Fruit fly (Drosophila melanogaster) whole organism, wandering third instar larva: ENCODE results near the gene Miox.

Experiments
- Abd-B ChIP-seq: fragments of >200 bp; optimal IDR thresholded peaks from 2 replicates; lab custom pipeline; 2017; ENCODE audit warnings: missing biosample characterization, missing genetic modification characterization
- CG32264 ChIP-seq: fragments of 200-800 bp; sonication (Bioruptor generic); optimal IDR thresholded peaks from 2 replicates; lab custom pipeline; 2016; ENCODE audit warnings: missing biosample characterization, missing genetic modification characterization
- CG9705 ChIP-seq: fragments of 200-800 bp; sonication (Bioruptor generic); optimal IDR thresholded peaks from 2 replicates; lab custom pipeline; 2018; ENCODE audit warnings: missing biosample characterization, mild to moderate bottlenecking, missing genetic modification characterization
- CrebA ChIP-seq: fragments of 200-800 bp; sonication (Bioruptor generic); optimal IDR thresholded peaks from 2 replicates; lab custom pipeline; 2016; ENCODE audit warnings: missing biosample characterization, mild to moderate bottlenecking, missing genetic modification characterization, borderline replicate concordance
- Dfd ChIP-seq: fragments of >200 bp; optimal IDR thresholded peaks from 2 replicates; lab custom pipeline; 2017; ENCODE audit warnings: missing biosample characterization, missing genetic modification characterization
- Dif ChIP-seq: fragments of 200-275, 200-300 bp; sonication (Bioruptor generic); optimal IDR thresholded peaks from 2 replicates; lab custom pipeline; 2018; ENCODE audit warnings: missing biosample characterization, missing genetic modification characterization; ENCODE audit not compliant: partially characterized antibody
- GATAd ChIP-seq: sonication (Bioruptor generic); optimal IDR thresholded peaks from 2 replicates; lab custom pipeline; 2016; ENCODE audit warnings: missing biosample characterization, missing genetic modification characterization
- HLH106 ChIP-seq: fragments of 200-800 bp; optimal IDR thresholded peaks from 3 replicates; lab custom pipeline; 2019; ENCODE audit warnings: missing biosample characterization, mild to moderate bottlenecking, missing genetic modification characterization, moderate library complexity
- Hnf4 ChIP-seq: fragments of 200-800 bp; sonication (Bioruptor generic); optimal IDR thresholded peaks from 2 replicates; lab custom pipeline; 2016; ENCODE audit warnings: missing biosample characterization, mild to moderate bottlenecking, missing genetic modification characterization
- Hr78 ChIP-seq: fragments of >200 bp; optimal IDR thresholded peaks from 2 replicates; lab custom pipeline; 2017; ENCODE audit warnings: missing biosample characterization, missing genetic modification characterization
- Hr83 ChIP-seq: fragments of 200-300 bp; sonication (Bioruptor generic); optimal IDR thresholded peaks from 2 replicates; lab custom pipeline; 2016; ENCODE audit warnings: missing biosample characterization, mild to moderate bottlenecking, missing genetic modification characterization, moderate library complexity; ENCODE audit not compliant: poor library complexity, severe bottlenecking
- Jra ChIP-seq: sonication (Bioruptor generic); optimal IDR thresholded peaks from 2 replicates; lab custom pipeline; 2016; ENCODE audit warnings: missing biosample characterization, missing genetic modification characterization
- Mio ChIP-seq: sonication (Bioruptor generic); optimal IDR thresholded peaks from 2 replicates; lab custom pipeline; 2016; ENCODE audit warnings: missing biosample characterization, missing genetic modification characterization
- Myc ChIP-seq: fragments of >200 bp; optimal IDR thresholded peaks from 2 replicates; lab custom pipeline; 2017
- N ChIP-seq: fragments of >200 bp; optimal IDR thresholded peaks from 2 replicates; lab custom pipeline; 2018; ENCODE audit warnings: missing biosample characterization, missing external identifiers, missing genetic modification characterization
- OdsH ChIP-seq: fragments of 200-800 bp; sonication (Bioruptor generic); optimal IDR thresholded peaks from 2 replicates; lab custom pipeline; 2016; ENCODE audit warnings: missing biosample characterization, mild to moderate bottlenecking, missing genetic modification characterization
- Rel ChIP-seq, 2 experiments: fragments of 200-800 bp; sonication (Bioruptor generic) in 1 of 2; optimal IDR thresholded peaks; 2 replicates in 1 of 2; 3 replicates in 1 of 2; lab custom pipeline; 2016 to 2019; ENCODE audit warnings: mild to moderate bottlenecking in 2 of 2, missing biosample characterization in 2 of 2, missing genetic modification characterization in 2 of 2, moderate library complexity in 1 of 2
- Sp1 ChIP-seq: fragments of 200-800 bp; sonication (Bioruptor generic); optimal IDR thresholded peaks from 3 replicates; lab custom pipeline; 2019; ENCODE audit warnings: missing biosample characterization, mild to moderate bottlenecking, missing genetic modification characterization, moderate library complexity
- Vsx2 ChIP-seq: fragments of 200-300, 225-300 bp; sonication (Bioruptor generic); optimal IDR thresholded peaks from 2 replicates; lab custom pipeline; 2018; ENCODE audit warnings: missing biosample characterization, missing genetic modification characterization; ENCODE audit not compliant: partially characterized antibody
- br ChIP-seq: fragments of 200-800 bp; sonication (Bioruptor generic); optimal IDR thresholded peaks from 2 replicates; lab custom pipeline; 2016; ENCODE audit warnings: missing biosample characterization, missing genetic modification characterization
- brk ChIP-seq: fragments of 200-800 bp; sonication (Bioruptor generic); optimal IDR thresholded peaks from 2 replicates; lab custom pipeline; 2016; ENCODE audit warnings: missing biosample characterization, mild to moderate bottlenecking, missing genetic modification characterization
- dl ChIP-seq, 2 experiments: fragments of 175-275, 200-275 bp in 1 of 2; fragments of 200-275 bp in 1 of 2; sonication (Bioruptor generic); optimal IDR thresholded peaks; lab custom pipeline; 2018; ENCODE audit warnings: mild to moderate bottlenecking in 2 of 2, missing biosample characterization in 2 of 2, missing genetic modification characterization in 2 of 2, moderate library complexity in 2 of 2; ENCODE audit not compliant: partially characterized antibody in 2 of 2, insufficient read depth in 1 of 2
- dmrt93B ChIP-seq: fragments of 200-800 bp; sonication (Bioruptor generic); optimal IDR thresholded peaks from 2 replicates; lab custom pipeline; 2018; ENCODE audit warnings: missing biosample characterization, mild to moderate bottlenecking, missing genetic modification characterization
- dsf ChIP-seq: sonication (Bioruptor generic); optimal IDR thresholded peaks from 2 replicates; lab custom pipeline; 2016; ENCODE audit warnings: missing biosample characterization, missing genetic modification characterization, borderline replicate concordance
- ey ChIP-seq: fragments of 200-800 bp; sonication (Bioruptor generic); optimal IDR thresholded peaks from 2 replicates; lab custom pipeline; 2016; ENCODE audit warnings: missing biosample characterization, missing genetic modification characterization
- foxo ChIP-seq, 2 experiments: fragments of 200-800 bp; sonication (Bioruptor generic); optimal IDR thresholded peaks; 2 replicates in 1 of 2; 3 replicates in 1 of 2; lab custom pipeline; 2016 to 2017; ENCODE audit warnings: missing biosample characterization in 2 of 2, missing genetic modification characterization in 2 of 2
- fru ChIP-seq: fragments of 200-800 bp; sonication (Bioruptor generic); optimal IDR thresholded peaks from 3 replicates; lab custom pipeline; 2016; ENCODE audit warnings: missing biosample characterization, mild to moderate bottlenecking, missing genetic modification characterization
- h ChIP-seq: fragments of 200-800 bp; sonication (Bioruptor generic); optimal IDR thresholded peaks from 3 replicates; lab custom pipeline; 2016; ENCODE audit warnings: missing biosample characterization, mild to moderate bottlenecking, missing genetic modification characterization
- jim ChIP-seq: fragments of 175-275, 200-325 bp; sonication (Bioruptor generic); optimal IDR thresholded peaks from 2 replicates; lab custom pipeline; 2016; ENCODE audit warnings: missing biosample characterization, mild to moderate bottlenecking, missing genetic modification characterization
- lola ChIP-seq: fragments of >200 bp; optimal IDR thresholded peaks from 2 replicates; lab custom pipeline; 2017; ENCODE audit warnings: missing biosample characterization, missing genetic modification characterization
- pan ChIP-seq: fragments of >200 bp; optimal IDR thresholded peaks from 2 replicates; lab custom pipeline; 2017
- psq ChIP-seq: fragments of 200-800 bp; sonication (Bioruptor generic); optimal IDR thresholded peaks from 3 replicates; lab custom pipeline; 2017; ENCODE audit warnings: missing biosample characterization, mild to moderate bottlenecking, missing genetic modification characterization, moderate library complexity
- rgr ChIP-seq: fragments of 200-800 bp; sonication (Bioruptor generic); optimal IDR thresholded peaks from 3 replicates; lab custom pipeline; 2016; ENCODE audit warnings: missing biosample characterization, mild to moderate bottlenecking, missing genetic modification characterization
- sage ChIP-seq: fragments of 200-800 bp; sonication (Bioruptor generic); optimal IDR thresholded peaks from 2 replicates; lab custom pipeline; 2016; ENCODE audit warnings: missing biosample characterization, mild to moderate bottlenecking, missing genetic modification characterization
- sv ChIP-seq: fragments of 200-800 bp; sonication (Bioruptor generic); optimal IDR thresholded peaks from 3 replicates; lab custom pipeline; 2016; ENCODE audit warnings: missing biosample characterization, missing genetic modification characterization
- tai ChIP-seq: sonication (Bioruptor generic); optimal IDR thresholded peaks from 2 replicates; lab custom pipeline; 2016; ENCODE audit warnings: missing biosample characterization, missing genetic modification characterization
- usp ChIP-seq: fragments of >200 bp; optimal IDR thresholded peaks from 2 replicates; lab custom pipeline; 2017; ENCODE audit warnings: missing biosample characterization, missing genetic modification characterization
- woc ChIP-seq: sonication (Bioruptor generic); optimal IDR thresholded peaks from 2 replicates; lab custom pipeline; 2016; ENCODE audit warnings: missing biosample characterization, mild to moderate bottlenecking, missing genetic modification characterization

The Miox gene

DNA sequence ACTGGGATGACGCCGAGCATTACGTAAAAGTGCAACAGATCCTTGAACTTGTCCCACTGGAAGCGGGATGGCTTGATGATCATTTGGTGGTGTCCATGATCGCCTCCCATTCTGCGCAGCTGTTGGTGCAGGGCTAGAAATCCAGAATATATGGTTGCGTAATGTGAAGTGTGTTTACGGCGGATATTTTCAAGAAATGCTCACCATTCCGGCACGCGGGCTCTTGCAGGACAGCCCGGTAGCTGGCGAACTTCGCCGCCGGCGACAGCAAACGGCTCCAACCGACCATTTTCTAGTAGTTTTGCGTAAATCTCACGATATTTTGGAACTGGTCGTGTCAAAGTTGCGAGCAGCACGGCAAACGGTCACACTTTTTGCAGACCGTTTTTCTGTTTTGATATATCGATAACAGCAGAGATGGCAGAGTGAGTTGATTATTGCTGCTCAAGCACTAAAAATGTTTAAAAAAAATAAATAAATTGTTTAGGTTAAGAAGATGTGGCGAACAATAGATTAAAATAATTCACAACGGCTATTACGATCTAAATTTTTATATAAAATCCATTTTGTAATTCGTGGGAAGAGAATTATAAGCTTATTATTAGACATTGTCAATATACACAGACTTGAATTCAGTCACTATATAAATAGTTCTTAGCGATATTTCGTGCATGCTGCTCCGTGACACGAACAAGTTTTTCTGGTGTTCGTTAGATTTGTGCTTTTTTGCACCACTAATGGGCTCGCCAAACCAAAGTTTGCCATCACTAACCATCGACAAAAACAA is 46.5 kb upstream of the Miox start, which contains the start of the genes ND-SGDH and RhoGAP68F (continued):
- peak; percentile 57 to 86 for TF ChIP-seq foxo (GFP tag; optimal IDR thresholded peaks at IDR 0.05; lab: Kevin White, UChicago)
- peak; percentile 32 for TF ChIP-seq CG32264 (GFP tag; lab: Kevin White, UChicago)
- no peak for TF ChIP-seq dl (GFP tag; optimal IDR thresholded peaks at IDR 0.05; lab: Kevin White, UChicago; ENCODE audit: insufficient read depth in 1 of 2, partially characterized antibody in 2 of 2)
- peak; percentile 80 for TF ChIP-seq dmrt93B

DNA sequence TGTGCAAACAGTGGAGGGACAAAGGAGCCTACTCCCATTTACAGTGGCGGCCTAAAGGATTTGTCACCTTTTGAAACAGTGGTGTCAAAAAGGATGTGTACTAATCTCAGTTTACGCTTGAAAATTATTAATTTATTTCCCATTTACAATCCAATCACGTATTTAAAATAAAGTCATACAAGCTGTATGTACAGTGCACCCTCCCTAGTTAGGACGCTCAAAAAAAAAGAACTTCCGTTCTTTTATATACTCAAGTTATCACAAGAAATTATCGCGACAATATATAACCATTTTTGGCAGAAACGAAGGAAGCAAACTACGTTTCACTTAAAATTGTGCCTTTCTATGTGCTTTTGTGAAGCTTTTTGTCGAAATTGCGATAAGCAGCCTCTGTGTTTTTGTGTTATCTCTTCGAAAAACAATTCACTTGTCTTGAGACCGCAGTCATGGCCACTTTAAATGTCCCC is 45.5 kb upstream of the Miox start:
- no peak for TF ChIP-seq dmrt93B
- TF ChIP-seq foxo (GFP tag; optimal IDR thresholded peaks at IDR 0.05; lab: Kevin White, UChicago), result peak; percentile 32 to 78
- no peak for TF ChIP-seq Dif
- peak; percentile 36 for TF ChIP-seq sv (GFP tag; lab: Kevin White, UChicago)
- TF ChIP-seq ey (GFP tag; lab: Kevin White, UChicago), result peak; percentile 65
- no peak for TF ChIP-seq Mio (GFP tag; lab: Kevin White, UChicago)
- no peak for TF ChIP-seq Myc (lab: Kevin White, UChicago)
- peak; percentile 35 for TF ChIP-seq Hr83 (GFP tag; lab: Kevin White, UChicago)
- TF ChIP-seq Jra (GFP tag; lab: Kevin White, UChicago), result peak; percentile 75
- no peak for TF ChIP-seq Hr78
- TF ChIP-seq h (GFP tag; lab: Kevin White, UChicago), result peak; percentile 69
- no peak for TF ChIP-seq jim (GFP tag; lab: Kevin White, UChicago)
- TF ChIP-seq rgr (GFP tag; lab: Kevin White, UChicago), result peak; percentile 69
- no peak for TF ChIP-seq N (GFP tag; lab: Kevin White, UChicago)
- TF ChIP-seq CrebA (GFP tag; lab: Kevin White, UChicago), result no peak
- no peak for TF ChIP-seq lola (GFP tag; lab: Kevin White, UChicago)
- no peak for TF ChIP-seq Vsx2
- peak; percentile 44 for TF ChIP-seq psq (GFP tag; lab: Kevin White, UChicago)
- TF ChIP-seq brk (GFP tag; lab: Kevin White, UChicago), result no peak
- TF ChIP-seq tai (GFP tag; lab: Kevin White, UChicago), result no peak
- TF ChIP-seq HLH106 (tag; lab: Kevin White, UChicago), result peak; percentile 58
- no peak for TF ChIP-seq CG9705 (GFP tag; lab: Kevin White, UChicago)
- TF ChIP-seq Hnf4 (GFP tag; lab: Kevin White, UChicago), result peak; percentile 70
- peak; percentile 70 for TF ChIP-seq br (GFP tag; lab: Kevin White, UChicago)
- no peak for TF ChIP-seq CG32264 (GFP tag; lab: Kevin White, UChicago)
- peak; percentile 43 for TF ChIP-seq Sp1 (GFP tag; lab: Kevin White, UChicago)
- TF ChIP-seq dl (GFP tag; optimal IDR thresholded peaks at IDR 0.05; lab: Kevin White, UChicago; ENCODE audit: insufficient read depth in 1 of 2, partially characterized antibody in 2 of 2), result no peak
- TF ChIP-seq dsf (GFP tag; lab: Kevin White, UChicago), result no peak
- TF ChIP-seq OdsH (GFP tag; lab: Kevin White, UChicago), result peak; percentile 68
- no peak for TF ChIP-seq usp (GFP tag; lab: Kevin White, UChicago)
- no peak for TF ChIP-seq sage (GFP tag; lab: Kevin White, UChicago)
- no peak for TF ChIP-seq Dfd (GFP tag; lab: Kevin White, UChicago)
- peak; percentile 82 for TF ChIP-seq fru
- TF ChIP-seq GATAd (GFP tag; lab: Kevin White, UChicago), result no peak
- no peak for TF ChIP-seq pan
- TF ChIP-seq Abd-B, result no peak
- peak; percentile 33 for TF ChIP-seq woc (GFP tag; lab: Kevin White, UChicago)
- no peak for TF ChIP-seq Rel (GFP tag; optimal IDR thresholded peaks at IDR 0.05; lab: Kevin White, UChicago)
- no peak for TF ChIP-seq Rel (tag; optimal IDR thresholded peaks at IDR 0.05; lab: Kevin White, UChicago)
